Worm (Caenorhabditis elegans): ENCODE data around the gene cdkr-3.
"Not testable (repeated sequence)": the region's sequence is repeated elsewhere in the genome, so short reads cannot be mapped to it uniquely, and the experiment has no call there.

DNA sequence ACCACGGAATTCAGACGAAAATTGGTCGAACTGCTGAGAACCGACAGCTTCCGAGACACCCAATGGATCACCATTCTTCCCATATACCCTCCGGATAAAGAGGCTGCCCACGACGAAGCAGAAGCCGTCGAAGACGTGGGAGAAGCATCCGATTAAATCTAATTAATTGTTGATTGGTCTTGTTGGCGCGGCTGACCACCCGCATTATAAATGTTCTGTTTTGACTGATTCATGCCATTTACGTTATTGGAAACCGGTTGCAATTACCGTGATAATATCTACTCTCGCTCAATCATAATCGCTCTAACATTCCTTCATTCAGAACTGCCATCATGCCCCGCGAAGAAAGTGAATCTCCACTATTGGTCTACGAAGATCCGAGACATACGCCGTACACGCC, 33.4 kb downstream of the cdkr-3 start, which contains the start of gene ZC15.3:
- TF ChIP-seq dmd-8 (GFP tag; IDR thresholded peaks at IDR 0.05); nhr-41 (GFP tag; IDR thresholded peaks at IDR 0.05); snpc-4 (tag; optimal IDR thresholded peaks at IDR 0.05); nhr-77 (tag; optimal IDR thresholded peaks at IDR 0.05); hif-1 (tag; optimal IDR thresholded peaks at IDR 0.05); lsy-2 (tag; optimal IDR thresholded peaks at IDR 0.05); pqm-1 (tag; optimal IDR thresholded peaks at IDR 0.05); aly-2 (tag; optimal IDR thresholded peaks at IDR 0.05); mdl-1 (tag; optimal IDR thresholded peaks at IDR 0.05); nhr-25 (tag; optimal IDR thresholded peaks at IDR 0.05; ENCODE audit: borderline replicate concordance, insufficient read depth): not testable (repeated sequence)

Measured in whole organism, L4 larva.